Worm (Caenorhabditis elegans) whole organism, young adult: ENCODE results near the gene pgp-7.

Source experiments
- F37B4.10 ChIP-seq: fragments of 200-800 bp; sonication (Bioruptor generic); IDR thresholded peaks from 2 replicates; pipeline ENCODE4 v1.3.6; 2022; ENCODE audit warnings: missing genetic modification characterization, missing compliant biosample characterization
- tbx-9 ChIP-seq: sonication (generic microtip); optimal IDR thresholded peaks from 2 replicates; lab custom pipeline; 2016; ENCODE audit warnings: borderline replicate concordance, missing genetic modification characterization, inconsistent platforms, missing compliant biosample characterization
- unc-130 ChIP-seq: sonication (generic microtip); optimal IDR thresholded peaks from 2 replicates; lab custom pipeline; 2016; ENCODE audit warnings: missing genetic modification reagents, missing genetic modification characterization, missing compliant biosample characterization

DNA sequence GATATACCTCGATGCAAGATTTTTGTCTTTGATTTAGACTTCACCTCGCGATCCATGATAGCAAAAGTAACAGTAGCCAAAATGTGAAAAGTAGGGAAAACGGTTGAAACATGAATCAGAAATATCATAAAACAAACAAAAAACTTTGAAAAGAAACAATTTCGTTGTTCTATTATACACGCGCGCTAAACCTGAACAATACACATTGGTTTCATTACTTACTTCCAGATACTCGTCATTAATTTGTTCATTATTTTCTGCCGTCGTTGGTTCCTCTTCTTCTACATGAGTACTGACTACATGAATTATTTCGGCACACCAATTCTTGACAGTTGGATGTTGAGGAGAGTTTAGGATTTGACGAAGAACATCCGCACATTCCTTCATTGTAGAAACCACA lies 49.5 kb downstream of the pgp-7 start, which contains the start of gene F31B12.3:
- no peak for TF ChIP-seq unc-130 (GFP tag; lab: Kevin White, UChicago)
- no peak for TF ChIP-seq tbx-9 (tag; lab: Kevin White, UChicago)
- no peak for TF ChIP-seq F37B4.10
